Worm (Caenorhabditis elegans) whole organism, late embryonic: ENCODE results near the gene C03B1.13.

Experiments
- C08G9.2 ChIP-seq: sonication (generic microtip); optimal IDR thresholded peaks from 2 replicates; lab custom pipeline; 2016; ENCODE audit warnings: mild to moderate bottlenecking, missing genetic modification characterization, moderate library complexity, missing compliant biosample characterization
- C38D4.7 ChIP-seq: fragments of 200-800 bp; sonication (Bioruptor generic); optimal IDR thresholded peaks from 2 replicates; lab custom pipeline; 2018; ENCODE audit warnings: mild to moderate bottlenecking, missing genetic modification characterization, moderate library complexity, missing compliant biosample characterization
- F13H6.1 ChIP-seq: sonication (generic microtip); optimal IDR thresholded peaks from 2 replicates; lab custom pipeline; 2016; ENCODE audit warnings: missing genetic modification characterization, missing compliant biosample characterization
- K02D7.2 ChIP-seq: sonication (generic microtip); optimal IDR thresholded peaks from 2 replicates; lab custom pipeline; 2017; ENCODE audit warnings: mild to moderate bottlenecking, missing genetic modification characterization, missing compliant biosample characterization
- K09A11.1 ChIP-seq: sonication (generic microtip); optimal IDR thresholded peaks from 2 replicates; lab custom pipeline; 2017; ENCODE audit warnings: antibody characterized with exemption, mild to moderate bottlenecking, missing genetic modification characterization, missing compliant biosample characterization; ENCODE audit not compliant: insufficient read depth
- T23F11.4 ChIP-seq: fragments of 200-800 bp; sonication (Bioruptor generic); optimal IDR thresholded peaks from 2 replicates; lab custom pipeline; 2018; ENCODE audit warnings: mild to moderate bottlenecking, missing genetic modification characterization, missing compliant biosample characterization
- Y22D7AL.16 ChIP-seq: sonication (generic microtip); optimal IDR thresholded peaks from 2 replicates; lab custom pipeline; 2016; ENCODE audit warnings: missing genetic modification characterization, missing compliant biosample characterization
- ceh-14 ChIP-seq: sonication (generic microtip); optimal IDR thresholded peaks from 2 replicates; lab custom pipeline; 2016; ENCODE audit warnings: missing genotype, missing genetic modification characterization, missing compliant biosample characterization
- ceh-18 ChIP-seq: sonication (generic microtip); optimal IDR thresholded peaks from 2 replicates; lab custom pipeline; 2016; ENCODE audit warnings: missing genetic modification characterization, missing compliant biosample characterization
- ceh-19 ChIP-seq: fragments of 200-800 bp; sonication (Bioruptor generic); optimal IDR thresholded peaks from 2 replicates; lab custom pipeline; 2018; ENCODE audit warnings: mild to moderate bottlenecking, missing genetic modification characterization, missing compliant biosample characterization
- ceh-30 ChIP-seq: fragments of 150-350 bp; optimal IDR thresholded peaks from 2 replicates; lab custom pipeline; 2014; ENCODE audit warnings: missing biosample characterization, missing genetic modification characterization
- ceh-34 ChIP-seq: sonication (generic microtip); optimal IDR thresholded peaks from 2 replicates; lab custom pipeline; 2016; ENCODE audit warnings: mild to moderate bottlenecking, missing genetic modification characterization, missing compliant biosample characterization
- ceh-48 ChIP-seq: sonication (generic microtip); optimal IDR thresholded peaks from 2 replicates; lab custom pipeline; 2016; ENCODE audit warnings: missing genetic modification characterization, inconsistent platforms, missing compliant biosample characterization
- dmd-4 ChIP-seq: sonication (generic microtip); optimal IDR thresholded peaks from 2 replicates; lab custom pipeline; 2016; ENCODE audit warnings: borderline replicate concordance, missing genetic modification characterization, missing compliant biosample characterization
- dve-1 ChIP-seq: sonication (generic microtip); optimal IDR thresholded peaks from 2 replicates; lab custom pipeline; 2017; ENCODE audit warnings: antibody characterized with exemption, mild to moderate bottlenecking, missing genetic modification characterization, missing compliant biosample characterization
- elt-2 ChIP-seq: sonication (generic microtip); optimal IDR thresholded peaks from 2 replicates; lab custom pipeline; 2016; ENCODE audit warnings: missing genetic modification reagents, missing genetic modification characterization, missing compliant biosample characterization
- eyg-1 ChIP-seq: sonication (generic microtip); optimal IDR thresholded peaks from 2 replicates; lab custom pipeline; 2016; ENCODE audit warnings: missing genotype, missing genetic modification characterization, missing compliant biosample characterization
- fkh-10 ChIP-seq: fragments of 150-350 bp; optimal IDR thresholded peaks from 2 replicates; lab custom pipeline; 2014; ENCODE audit warnings: missing biosample characterization, missing genetic modification reagents, missing genetic modification characterization
- hlh-15 ChIP-seq: sonication (generic microtip); optimal IDR thresholded peaks from 2 replicates; lab custom pipeline; 2016; ENCODE audit warnings: missing genetic modification characterization, missing compliant biosample characterization
- lim-6 ChIP-seq: sonication (generic microtip); optimal IDR thresholded peaks from 2 replicates; lab custom pipeline; 2016; ENCODE audit warnings: missing genetic modification characterization, missing compliant biosample characterization
- lin-11 ChIP-seq: fragments of 200-800 bp; sonication (Bioruptor generic); optimal IDR thresholded peaks from 2 replicates; lab custom pipeline; 2018; ENCODE audit warnings: mild to moderate bottlenecking, missing genetic modification characterization, missing compliant biosample characterization
- nhr-232 ChIP-seq: sonication (generic microtip); optimal IDR thresholded peaks from 2 replicates; lab custom pipeline; 2016; ENCODE audit warnings: missing genetic modification characterization, missing compliant biosample characterization
- odd-2 ChIP-seq: sonication (generic microtip); optimal IDR thresholded peaks from 2 replicates; lab custom pipeline; 2017; ENCODE audit warnings: antibody characterized with exemption, mild to moderate bottlenecking, missing genetic modification characterization, missing compliant biosample characterization
- pag-3 ChIP-seq: sonication (generic microtip); optimal IDR thresholded peaks from 2 replicates; lab custom pipeline; 2016; ENCODE audit warnings: missing compliant biosample characterization, missing genetic modification characterization, borderline replicate concordance
- pat-9 ChIP-seq: fragments of 200-800 bp; sonication (Bioruptor generic); optimal IDR thresholded peaks from 2 replicates; lab custom pipeline; 2018; ENCODE audit warnings: mild to moderate bottlenecking, missing genetic modification characterization, moderate library complexity, missing compliant biosample characterization
- pax-1 ChIP-seq: fragments of 150-350 bp; optimal IDR thresholded peaks from 2 replicates; lab custom pipeline; 2014; ENCODE audit warnings: missing biosample characterization, missing genetic modification characterization
- pha-2 ChIP-seq: sonication (generic microtip); optimal IDR thresholded peaks from 2 replicates; lab custom pipeline; 2017; ENCODE audit warnings: mild to moderate bottlenecking, missing genetic modification characterization, missing compliant biosample characterization
- pha-4 ChIP-seq: fragments of 150-350 bp; optimal IDR thresholded peaks from 2 replicates; lab custom pipeline; 2018; ENCODE audit warnings: missing biosample characterization, missing genetic modification reagents, missing genetic modification characterization
- pqm-1 ChIP-seq: sonication (generic microtip); optimal IDR thresholded peaks from 2 replicates; lab custom pipeline; 2016; ENCODE audit warnings: missing genetic modification characterization, missing compliant biosample characterization
- pros-1 ChIP-seq: fragments of 150-350 bp; optimal IDR thresholded peaks from 2 replicates; lab custom pipeline; 2014; ENCODE audit warnings: missing biosample characterization, missing genetic modification reagents, missing genetic modification characterization
- ref-2 ChIP-seq: sonication (generic microtip); optimal IDR thresholded peaks from 2 replicates; lab custom pipeline; 2016; ENCODE audit warnings: missing genetic modification characterization, missing compliant biosample characterization
- rnt-1 ChIP-seq: sonication (generic microtip); optimal IDR thresholded peaks from 2 replicates; lab custom pipeline; 2016; ENCODE audit warnings: missing genetic modification characterization, missing compliant biosample characterization
- sox-2 ChIP-seq: fragments of 200-800 bp; sonication (Bioruptor generic); IDR thresholded peaks from 2 replicates; pipeline ENCODE4 v1.3.6; 2022; ENCODE audit warnings: missing genetic modification reagents, missing genetic modification characterization, missing compliant biosample characterization
- tbx-7 ChIP-seq: sonication (generic microtip); optimal IDR thresholded peaks from 2 replicates; lab custom pipeline; 2016; ENCODE audit warnings: missing genotype, missing genetic modification characterization, missing compliant biosample characterization
- unc-42 ChIP-seq: sonication (generic microtip); optimal IDR thresholded peaks from 2 replicates; lab custom pipeline; 2016; ENCODE audit warnings: missing genotype, missing genetic modification characterization, missing compliant biosample characterization
- unc-55 ChIP-seq: sonication (generic microtip); optimal IDR thresholded peaks from 2 replicates; lab custom pipeline; 2017; ENCODE audit warnings: missing biosample characterization, missing genetic modification reagents, missing genetic modification characterization
- unc-86 ChIP-seq: sonication (generic microtip); optimal IDR thresholded peaks from 2 replicates; lab custom pipeline; 2016; ENCODE audit warnings: missing genetic modification characterization, missing compliant biosample characterization
- ztf-16 ChIP-seq: sonication (generic microtip); optimal IDR thresholded peaks from 2 replicates; lab custom pipeline; 2017; ENCODE audit warnings: missing genetic modification characterization, missing compliant biosample characterization

The C03B1.13 gene

DNA sequence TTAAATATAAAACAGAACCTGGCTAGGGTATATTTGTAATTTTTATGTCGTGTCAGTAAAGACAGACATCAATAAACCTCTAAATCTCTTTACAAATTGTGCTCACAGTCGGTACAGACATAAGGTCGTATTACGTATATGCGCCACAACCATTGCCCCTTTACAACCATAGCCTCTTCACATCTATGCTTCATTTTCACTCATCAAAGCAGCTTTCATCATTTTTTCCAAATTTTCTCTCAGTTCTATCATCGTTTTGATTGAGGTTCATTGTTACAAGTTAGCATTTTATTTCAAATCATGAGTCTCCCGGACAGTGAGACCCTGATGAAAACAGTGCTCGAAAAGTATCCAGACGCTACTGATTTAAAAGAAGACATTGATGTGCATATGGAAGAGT is 26.3 kb upstream of the C03B1.13 start, which contains the start of gene C03B1.4:
C03B1.4 (plus strand) TSS at position 301 of the 400 bp plus-strand sequence.
- TF ChIP-seq lim-6 (tag; lab: Kevin White, UChicago) (no peak), K09A11.1 (tag; lab: Kevin White, UChicago) (no peak), hlh-15 (tag; lab: Kevin White, UChicago) (no peak), unc-42 (tag; lab: Kevin White, UChicago) (no peak), pax-1 (no peak), fkh-10 (no peak), ceh-34 (tag; lab: Kevin White, UChicago) (no peak), dmd-4 (no peak), C38D4.7 (GFP tag; lab: Kevin White, UChicago) (no peak), T23F11.4 (no peak), rnt-1 (tag; lab: Kevin White, UChicago) (no peak), pat-9 (no peak), lin-11 (no peak), odd-2 (no peak), unc-55 (GFP tag; lab: Kevin White, UChicago) (no peak), pag-3 (no peak)

DNA sequence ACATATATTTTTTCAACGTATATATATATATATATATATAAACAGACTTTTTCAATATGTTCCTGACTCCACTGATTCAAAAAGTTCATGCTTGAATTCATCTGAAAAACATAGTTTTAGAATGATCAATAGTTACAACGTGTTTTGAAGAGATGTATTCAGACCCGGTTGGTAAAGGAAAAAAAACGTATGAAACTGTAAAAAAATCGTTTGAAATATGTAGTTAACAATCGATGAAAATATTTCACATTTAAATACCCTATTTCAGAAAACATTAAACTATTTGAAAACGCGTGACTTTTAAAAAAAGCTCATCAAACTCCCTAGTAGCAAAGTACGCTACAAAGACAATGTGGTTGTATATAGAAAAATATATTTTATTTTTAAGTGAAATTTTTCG is 22.8 kb upstream of the C03B1.13 start, which contains the start of gene C03B1.14:
C03B1.14 (minus strand) TSS at position 101 of the 400 bp plus-strand sequence.
- no peak for TF ChIP-seq ceh-34 (tag; lab: Kevin White, UChicago)
- no peak for TF ChIP-seq ztf-16 (tag; lab: Kevin White, UChicago)
- no peak for TF ChIP-seq pag-3
- TF ChIP-seq hlh-15 (tag; lab: Kevin White, UChicago): no peak
- TF ChIP-seq Y22D7AL.16 (tag; lab: Kevin White, UChicago): no peak
- TF ChIP-seq ceh-14 (tag; lab: Kevin White, UChicago): no peak
- no peak for TF ChIP-seq nhr-232 (tag; lab: Kevin White, UChicago)
- no peak for TF ChIP-seq C08G9.2
- TF ChIP-seq pqm-1 (tag; lab: Kevin White, UChicago): no peak
- no peak for TF ChIP-seq ceh-30
- no peak for TF ChIP-seq odd-2

DNA sequence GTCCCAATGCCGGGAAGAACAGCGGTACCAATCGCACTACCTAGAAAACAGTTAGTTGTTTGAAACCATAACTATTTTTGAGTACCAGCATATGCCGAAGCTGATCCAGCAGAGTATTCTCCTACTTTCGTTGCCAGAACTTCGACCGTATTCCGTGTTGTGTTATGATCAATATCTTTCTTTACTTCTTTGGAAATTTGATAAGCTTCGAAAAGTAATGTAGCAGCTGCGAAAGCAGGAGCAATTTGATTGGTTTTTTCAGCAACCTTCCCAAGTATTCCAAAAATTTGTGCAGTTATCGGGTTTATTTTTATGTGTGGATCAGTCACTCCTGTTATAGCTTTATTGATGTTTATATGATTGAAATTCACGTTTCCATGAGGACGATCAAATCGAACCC is 22.2 kb upstream of the C03B1.13 start:
- TF ChIP-seq ztf-16 (tag; lab: Kevin White, UChicago) (no peak), pros-1 (tag; lab: Kevin White, UChicago) (no peak), unc-86 (tag; lab: Kevin White, UChicago) (no peak), K02D7.2 (tag; lab: Kevin White, UChicago) (no peak), ceh-19 (GFP tag; lab: Kevin White, UChicago) (no peak), dve-1 (tag; lab: Kevin White, UChicago) (no peak), sox-2 (GFP tag; lab: Robert Waterston, UW) (no peak), tbx-7 (tag; lab: Kevin White, UChicago) (no peak), F13H6.1 (tag; lab: Kevin White, UChicago) (no peak), unc-42 (tag; lab: Kevin White, UChicago) (no peak)

DNA sequence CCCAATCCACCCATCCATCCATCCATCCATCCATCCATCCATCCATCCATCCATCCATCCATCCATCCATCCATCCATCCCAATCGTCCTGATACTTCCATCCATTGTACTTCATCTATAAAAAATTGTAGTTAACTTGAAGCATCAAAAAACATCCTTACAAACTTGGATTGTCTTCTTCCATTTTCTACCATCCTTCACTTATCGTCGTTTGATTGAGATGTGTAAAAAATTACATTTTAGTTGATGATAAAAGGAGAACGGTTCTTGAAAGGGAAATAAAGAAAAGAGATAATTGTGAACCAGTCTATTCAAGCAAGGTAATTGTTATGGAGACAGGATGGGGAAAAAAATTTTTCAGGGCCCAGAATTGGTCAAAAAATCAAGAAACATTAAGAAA is 19.9 kb upstream of the C03B1.13 start, which contains the start of gene C03B1.10:
C03B1.10 (minus strand) TSS at position 101 of the 400 bp plus-strand sequence.
- TF ChIP-seq pha-4 (tag; lab: Kevin White, UChicago): no peak
- TF ChIP-seq dve-1 (tag; lab: Kevin White, UChicago): no peak
- no peak for TF ChIP-seq elt-2 (tag; lab: Kevin White, UChicago)
- TF ChIP-seq ceh-34 (tag; lab: Kevin White, UChicago): no peak
- TF ChIP-seq eyg-1 (tag; lab: Kevin White, UChicago): no peak
- no peak for TF ChIP-seq ref-2 (tag; lab: Kevin White, UChicago)
- no peak for TF ChIP-seq odd-2
- TF ChIP-seq pha-2: no peak
- no peak for TF ChIP-seq ceh-18 (tag; lab: Kevin White, UChicago)
- TF ChIP-seq unc-86 (tag; lab: Kevin White, UChicago): no peak
- no peak for TF ChIP-seq rnt-1 (tag; lab: Kevin White, UChicago)
- TF ChIP-seq K09A11.1 (tag; lab: Kevin White, UChicago): no peak
- TF ChIP-seq ceh-48 (tag; lab: Kevin White, UChicago): no peak
- no peak for TF ChIP-seq K02D7.2 (tag; lab: Kevin White, UChicago)
- TF ChIP-seq ceh-19 (GFP tag; lab: Kevin White, UChicago): no peak
